Fruit fly (Drosophila melanogaster) whole organism, prepupa: ENCODE data around the gene CG13314.

Experiments
- CG10669 ChIP-seq: fragments of 200-800 bp; sonication (Bioruptor generic); optimal IDR thresholded peaks from 3 replicates; lab custom pipeline; 2018; ENCODE audit warnings: missing biosample characterization, mild to moderate bottlenecking, missing genetic modification characterization, moderate library complexity
- CG15336 ChIP-seq: fragments of 200-800 bp; sonication (Bioruptor generic); IDR thresholded peaks from 2 replicates; pipeline ENCODE4 v1.3.6; 2022; ENCODE audit warnings: missing biosample characterization, missing genetic modification characterization
- CG1621 ChIP-seq: fragments of 200-800 bp; sonication (Bioruptor generic); optimal IDR thresholded peaks from 3 replicates; lab custom pipeline; 2018; ENCODE audit warnings: missing biosample characterization, mild to moderate bottlenecking, missing genetic modification characterization
- CG16779 ChIP-seq: fragments of 200-800 bp; sonication (Bioruptor generic); optimal IDR thresholded peaks from 3 replicates; lab custom pipeline; 2017; ENCODE audit warnings: missing biosample characterization, mild to moderate bottlenecking, missing genetic modification characterization
- CG3032 ChIP-seq: fragments of 200-800 bp; optimal IDR thresholded peaks from 2 replicates; lab custom pipeline; 2019; ENCODE audit warnings: missing biosample characterization, mild to moderate bottlenecking, missing genetic modification characterization, moderate library complexity
- CG31627 ChIP-seq: fragments of 200-800 bp; sonication (Bioruptor generic); optimal IDR thresholded peaks from 3 replicates; lab custom pipeline; 2016; ENCODE audit warnings: missing biosample characterization, missing genetic modification characterization
- CG32006 ChIP-seq: fragments of 200-800 bp; sonication (Bioruptor generic); optimal IDR thresholded peaks from 3 replicates; lab custom pipeline; 2017; ENCODE audit warnings: missing biosample characterization, mild to moderate bottlenecking, missing genetic modification characterization
- CG6276 ChIP-seq: fragments of 200-800 bp; sonication (Bioruptor generic); optimal IDR thresholded peaks from 2 replicates; lab custom pipeline; 2017; ENCODE audit warnings: missing biosample characterization, mild to moderate bottlenecking, missing genetic modification characterization
- CG7368 ChIP-seq: fragments of 200-800 bp; sonication (Bioruptor generic); optimal IDR thresholded peaks from 3 replicates; lab custom pipeline; 2016; ENCODE audit warnings: missing biosample characterization, missing genetic modification characterization
- CG8319 ChIP-seq: fragments of 200-800 bp; sonication (Bioruptor generic); optimal IDR thresholded peaks from 3 replicates; lab custom pipeline; 2016; ENCODE audit warnings: missing biosample characterization, missing genetic modification characterization
- CG8632 ChIP-seq: fragments of 200-800 bp; sonication (Bioruptor generic); optimal IDR thresholded peaks from 3 replicates; lab custom pipeline; 2016; ENCODE audit warnings: missing biosample characterization, missing genetic modification characterization
- CG9139 ChIP-seq: fragments of 200-800 bp; sonication (Bioruptor generic); optimal IDR thresholded peaks from 3 replicates; lab custom pipeline; 2017; ENCODE audit warnings: missing biosample characterization, mild to moderate bottlenecking, missing genetic modification characterization
- Eip78C ChIP-seq: fragments of 200-800 bp; sonication (Bioruptor generic); peaks from one replicate; lab custom pipeline; 2016; ENCODE audit warnings: missing biosample characterization, missing genetic modification characterization
- Gug ChIP-seq: fragments of 200-800 bp; sonication (Bioruptor generic); IDR thresholded peaks from 2 replicates; pipeline ENCODE4 v1.3.6; 2022; ENCODE audit warnings: missing biosample characterization, missing genetic modification characterization
- Hr38 ChIP-seq: sonication (Bioruptor generic); optimal IDR thresholded peaks from 2 replicates; lab custom pipeline; 2016; ENCODE audit warnings: missing biosample characterization, missing genetic modification characterization
- Hr39 ChIP-seq: fragments of 200-800 bp; sonication (Bioruptor generic); optimal IDR thresholded peaks from 2 replicates; lab custom pipeline; 2016; ENCODE audit warnings: missing biosample characterization, missing genetic modification characterization
- Lpt ChIP-seq: fragments of 200-800 bp; sonication (Bioruptor generic); optimal IDR thresholded peaks from 3 replicates; lab custom pipeline; 2016; ENCODE audit warnings: missing biosample characterization, missing genetic modification characterization
- Met ChIP-seq: fragments of 200-800 bp; sonication (Bioruptor generic); optimal IDR thresholded peaks from 3 replicates; lab custom pipeline; 2016; ENCODE audit warnings: missing biosample characterization, missing genetic modification characterization
- Sox102F ChIP-seq: fragments of 200-800 bp; sonication (Bioruptor generic); optimal IDR thresholded peaks from 2 replicates; lab custom pipeline; 2016; ENCODE audit warnings: missing biosample characterization, mild to moderate bottlenecking, missing genetic modification characterization
- achi ChIP-seq: fragments of 200-800 bp; sonication (Bioruptor generic); optimal IDR thresholded peaks from 3 replicates; lab custom pipeline; 2016; ENCODE audit warnings: missing biosample characterization, missing genetic modification characterization
- acj6 ChIP-seq: fragments of 200-800 bp; sonication (Bioruptor generic); optimal IDR thresholded peaks from 3 replicates; lab custom pipeline; 2016; ENCODE audit warnings: missing biosample characterization, missing genetic modification characterization
- cyc ChIP-seq: fragments of 200-800 bp; sonication (Bioruptor generic); optimal IDR thresholded peaks from 3 replicates; lab custom pipeline; 2016; ENCODE audit warnings: missing biosample characterization, missing genetic modification characterization
- eg ChIP-seq: fragments of 200-800 bp; sonication (Bioruptor generic); IDR thresholded peaks from 3 replicates; pipeline ENCODE4 v1.3.6; 2022; ENCODE audit warnings: missing biosample characterization, missing genetic modification characterization
- esn ChIP-seq: fragments of 200-800 bp; sonication (Bioruptor generic); optimal IDR thresholded peaks from 2 replicates; lab custom pipeline; 2016; ENCODE audit warnings: missing biosample characterization, mild to moderate bottlenecking, missing genetic modification characterization, moderate library complexity
- fd85E ChIP-seq: fragments of 200-800 bp; sonication (Bioruptor generic); optimal IDR thresholded peaks from 3 replicates; lab custom pipeline; 2016; ENCODE audit warnings: missing biosample characterization, missing genetic modification characterization
- fkh ChIP-seq: fragments of 200-800 bp; sonication (Bioruptor generic); optimal IDR thresholded peaks from 3 replicates; lab custom pipeline; 2017; ENCODE audit warnings: missing biosample characterization, mild to moderate bottlenecking, missing genetic modification characterization, moderate library complexity
- lz ChIP-seq: fragments of 200-800 bp; sonication (Bioruptor generic); optimal IDR thresholded peaks from 3 replicates; lab custom pipeline; 2016; ENCODE audit warnings: missing biosample characterization, missing genetic modification characterization
- pdm3 ChIP-seq: fragments of 200-800 bp; sonication (Bioruptor generic); optimal IDR thresholded peaks from 3 replicates; lab custom pipeline; 2016; ENCODE audit warnings: missing biosample characterization, missing genetic modification characterization
- salr ChIP-seq, 2 experiments: fragments of 200-800 bp; sonication (Bioruptor generic); optimal IDR thresholded peaks; 3 replicates each; lab custom pipeline; 2016 to 2018; ENCODE audit warnings: missing biosample characterization in 2 of 2, missing genetic modification characterization in 2 of 2, mild to moderate bottlenecking in 1 of 2
- spab ChIP-seq: fragments of 200-800 bp; sonication (Bioruptor generic); optimal IDR thresholded peaks from 2 replicates; lab custom pipeline; 2017; ENCODE audit warnings: missing biosample characterization, mild to moderate bottlenecking, missing genetic modification characterization, missing genetic modification reagents
- ss ChIP-seq, 2 experiments: fragments of 200-800 bp; sonication (Bioruptor generic); optimal IDR thresholded peaks; 2 replicates in 1 of 2; 3 replicates in 1 of 2; lab custom pipeline; 2017 to 2018; ENCODE audit warnings: mild to moderate bottlenecking in 2 of 2, missing biosample characterization in 2 of 2, missing genetic modification characterization in 2 of 2, moderate library complexity in 1 of 2
- svp ChIP-seq: fragments of 200-800 bp; sonication (Bioruptor generic); peaks from one replicate; lab custom pipeline; 2016; ENCODE audit warnings: missing biosample characterization, missing genetic modification characterization

The CG13314 gene

DNA sequence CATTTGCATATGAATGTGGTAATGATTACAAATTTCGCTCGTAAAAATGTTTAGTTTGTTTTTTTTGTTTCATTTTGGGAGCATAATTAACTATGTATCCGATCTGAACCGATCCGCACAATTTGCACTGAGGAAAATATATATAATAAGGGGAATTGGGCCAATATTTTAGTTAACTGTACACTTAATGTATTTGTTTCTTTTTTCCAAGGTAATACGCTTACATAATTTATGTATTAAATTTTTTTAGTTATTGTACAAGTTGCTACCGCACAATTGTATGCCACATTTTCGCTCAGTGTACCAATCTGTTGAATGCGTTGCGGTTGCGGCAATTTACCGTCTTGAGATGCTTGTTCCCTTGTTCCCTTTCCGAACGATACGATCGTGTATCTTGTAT, 44.1 kb downstream of the CG13314 start (continued):
- no peak for TF ChIP-seq Gug (GFP tag; lab: Robert Waterston, UW)
- no peak for TF ChIP-seq CG9139 (GFP tag; lab: Kevin White, UChicago)
- no peak for TF ChIP-seq CG8632 (GFP tag; lab: Kevin White, UChicago)
- TF ChIP-seq Sox102F (GFP tag; lab: Kevin White, UChicago) = no peak
- TF ChIP-seq CG32006 (GFP tag; lab: Kevin White, UChicago) = peak; percentile 4
- peak; percentile 8 for TF ChIP-seq acj6 (GFP tag; lab: Kevin White, UChicago)
- TF ChIP-seq lz (GFP tag; lab: Kevin White, UChicago) = no peak
- TF ChIP-seq Eip78C (GFP tag; lab: Kevin White, UChicago) = peak; percentile 82
- TF ChIP-seq CG16779 (tag; lab: Kevin White, UChicago) = no peak
- no peak for TF ChIP-seq CG7368 (GFP tag; lab: Kevin White, UChicago)
- no peak for TF ChIP-seq CG1621 (tag; lab: Kevin White, UChicago)
- no peak for TF ChIP-seq CG6276 (GFP tag; lab: Kevin White, UChicago)
- TF ChIP-seq CG10669 (GFP tag; lab: Kevin White, UChicago) = peak; percentile 11
- no peak for TF ChIP-seq Hr38 (GFP tag; lab: Kevin White, UChicago)
- peak; percentile 10 for TF ChIP-seq CG3032
- no peak for TF ChIP-seq CG8319 (GFP tag; lab: Kevin White, UChicago)
- TF ChIP-seq esn (GFP tag; lab: Kevin White, UChicago) = no peak
- no peak for TF ChIP-seq spab
- TF ChIP-seq, all 60 proteins: peak for 14

DNA sequence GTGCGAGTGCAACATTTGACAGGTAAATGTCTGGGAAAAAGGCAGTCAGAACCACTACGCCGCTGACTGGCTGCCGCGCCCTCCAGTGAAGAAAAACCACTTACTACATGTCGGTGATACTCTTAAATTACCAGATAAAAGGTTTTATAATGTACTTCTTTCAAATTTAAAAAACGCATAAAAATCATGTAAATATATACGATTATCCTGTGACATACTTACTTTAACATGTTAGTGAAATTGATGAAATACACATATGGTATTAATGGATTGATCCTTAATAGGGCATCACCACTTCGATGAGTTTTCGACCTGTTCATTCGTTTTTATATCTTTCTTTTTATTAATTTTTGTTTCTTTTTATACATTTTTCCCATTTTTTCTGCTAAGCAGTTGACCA, 45.0 kb downstream of the CG13314 start:
- TF ChIP-seq esn (GFP tag; lab: Kevin White, UChicago) = peak; percentile 7
- no peak for TF ChIP-seq Gug (GFP tag; lab: Robert Waterston, UW)
- TF ChIP-seq svp = peak; percentile 46
- TF ChIP-seq eg (GFP tag; lab: Robert Waterston, UW) = no peak
- peak; percentile 10 for TF ChIP-seq Sox102F (GFP tag; lab: Kevin White, UChicago)
- TF ChIP-seq Eip78C (GFP tag; lab: Kevin White, UChicago) = peak; percentile 28
- TF ChIP-seq, all 60 proteins: peak for 4

DNA sequence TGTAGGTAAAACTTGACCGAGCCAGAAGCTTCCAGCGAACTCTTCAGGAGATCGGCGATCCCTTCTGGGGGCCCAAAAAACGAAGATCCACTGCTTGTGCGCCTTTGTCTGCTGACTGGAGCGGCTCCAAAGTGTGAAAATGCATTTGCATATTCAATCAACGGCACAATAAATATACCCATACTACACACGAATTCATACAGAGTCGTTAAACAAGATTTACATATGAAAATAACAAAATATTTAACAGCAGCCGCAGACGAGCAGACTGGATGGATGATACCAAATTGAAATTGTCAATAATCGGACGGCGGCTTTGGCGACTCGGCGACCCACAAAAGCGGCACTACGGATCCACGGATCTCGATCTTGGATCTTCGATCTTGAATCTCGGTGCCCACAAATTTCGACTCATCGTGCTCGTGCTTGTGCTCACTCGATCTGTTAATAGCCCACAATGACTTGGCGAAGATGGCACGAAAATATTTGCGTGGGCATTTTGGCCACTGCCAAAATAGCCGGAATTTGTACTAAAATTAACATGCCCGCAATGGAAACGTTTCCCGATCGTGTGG, 45.6 kb downstream of the CG13314 start:
- TF ChIP-seq eg (GFP tag; lab: Robert Waterston, UW) (no peak), fkh (GFP tag; lab: Kevin White, UChicago) (peak; percentile 40), salr (GFP tag; optimal IDR thresholded peaks at IDR 0.05; lab: Kevin White, UChicago) (no peak), Met (GFP tag; lab: Kevin White, UChicago) (no peak), lz (GFP tag; lab: Kevin White, UChicago) (no peak)

DNA sequence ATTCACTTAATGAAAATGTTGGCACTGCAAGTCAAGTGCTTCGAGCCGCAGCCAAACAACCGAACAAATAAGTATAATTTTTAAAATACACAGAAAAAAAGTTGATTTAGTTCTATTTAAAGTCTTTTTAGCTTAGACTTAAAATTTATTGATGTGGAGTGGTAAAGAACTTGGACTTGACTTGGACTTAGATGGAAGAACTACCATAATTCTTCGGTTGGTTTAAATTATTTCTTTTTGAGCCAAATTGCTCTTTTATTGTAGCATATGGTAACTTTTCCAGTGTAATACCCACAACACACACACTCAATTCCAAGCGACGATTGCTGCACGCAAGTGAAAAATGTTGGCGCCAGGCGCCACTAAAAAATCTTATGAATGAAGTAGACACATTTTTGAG, 46.5 kb downstream of the CG13314 start:
- TF ChIP-seq CG32006 (GFP tag; lab: Kevin White, UChicago) (peak; percentile 11), CG9139 (GFP tag; lab: Kevin White, UChicago) (no peak), ss (GFP tag; optimal IDR thresholded peaks at IDR 0.05; lab: Kevin White, UChicago) (peak in 1 of 2 experiments; percentile 32), Hr39 (GFP tag; lab: Kevin White, UChicago) (peak; percentile 26), CG31627 (GFP tag; lab: Kevin White, UChicago) (peak; percentile 6), pdm3 (peak; percentile 4), CG8632 (GFP tag; lab: Kevin White, UChicago) (no peak), CG15336 (GFP tag; lab: Robert Waterston, UW) (no peak), achi (GFP tag; lab: Kevin White, UChicago) (peak; percentile 15), fd85E (GFP tag; lab: Kevin White, UChicago) (no peak), Lpt (GFP tag; lab: Kevin White, UChicago) (no peak), Eip78C (GFP tag; lab: Kevin White, UChicago) (peak; percentile 72)

DNA sequence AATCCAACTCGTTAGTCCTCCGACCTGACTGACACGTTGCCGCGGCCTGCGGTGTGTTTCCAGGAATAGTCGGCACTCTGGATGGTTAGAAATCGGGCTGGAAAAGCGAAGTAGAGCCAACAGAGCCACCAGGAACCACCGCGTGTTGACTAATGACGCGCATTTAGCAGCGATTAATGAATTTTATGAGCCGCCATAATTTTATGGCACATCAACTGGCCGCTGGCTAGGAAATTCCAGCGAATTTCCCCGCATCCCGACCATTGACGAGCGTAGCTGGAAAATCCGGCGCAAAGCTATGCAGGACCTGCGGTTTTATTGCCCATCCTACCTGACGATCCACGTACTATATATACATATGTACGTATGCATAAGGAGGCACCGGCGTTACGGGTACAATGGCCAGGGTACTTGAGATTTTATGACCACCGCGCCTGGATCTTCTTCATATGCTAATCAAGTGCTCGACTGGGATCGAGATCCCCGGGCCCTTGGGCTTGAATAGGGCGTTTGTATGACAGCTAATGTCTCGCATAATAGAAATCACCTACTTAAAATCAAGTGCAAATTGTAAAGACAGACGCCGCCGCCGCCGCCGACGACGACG, 47.7 kb downstream of the CG13314 start:
- TF ChIP-seq cyc (GFP tag; lab: Kevin White, UChicago) (no peak), svp (peak; percentile 3)
